Worm (Caenorhabditis elegans) whole organism, L3 larva: ENCODE measurements around the gene tatn-1.
A peak's percentile ranks its signal among the peaks of the same experiment; 100 is the strongest.

Source experiments
- R02D3.7 ChIP-seq: fragments of 150-350 bp; optimal IDR thresholded peaks from 2 replicates; lab custom pipeline; 2014; ENCODE audit warnings: missing biosample characterization, missing genetic modification characterization
- ZK546.5 ChIP-seq: sonication (generic microtip); optimal IDR thresholded peaks from 2 replicates; lab custom pipeline; 2017; ENCODE audit warnings: missing biosample characterization, missing genetic modification characterization
- aly-2 ChIP-seq: fragments of 150-350 bp; optimal IDR thresholded peaks from 2 replicates; lab custom pipeline; 2014; ENCODE audit warnings: missing biosample characterization, missing genetic modification characterization
- ama-1 ChIP-seq: fragments of 150-350 bp; optimal IDR thresholded peaks from 2 replicates; lab custom pipeline; 2018
- ceh-16 ChIP-seq: sonication (generic microtip); optimal IDR thresholded peaks from 2 replicates; lab custom pipeline; 2017; ENCODE audit warnings: missing biosample characterization, missing genetic modification characterization
- ceh-28 ChIP-seq: fragments of 150-350 bp; optimal IDR thresholded peaks from 2 replicates; lab custom pipeline; 2014; ENCODE audit warnings: missing biosample characterization, missing genetic modification reagents, missing genetic modification characterization
- ceh-82 ChIP-seq: fragments of 150-350 bp; optimal IDR thresholded peaks from 2 replicates; lab custom pipeline; 2014; ENCODE audit warnings: missing biosample characterization, missing genetic modification characterization
- ceh-9 ChIP-seq: sonication (generic microtip); optimal IDR thresholded peaks from 2 replicates; lab custom pipeline; 2018; ENCODE audit warnings: missing biosample characterization, missing genetic modification characterization
- egl-27 ChIP-seq: sonication (generic microtip); optimal IDR thresholded peaks from 4 replicates; lab custom pipeline; 2017; ENCODE audit warnings: missing biosample characterization, missing genetic modification reagents, missing genetic modification characterization
- egl-5 ChIP-seq: fragments of 150-350 bp; optimal IDR thresholded peaks from 2 replicates; lab custom pipeline; 2017; ENCODE audit warnings: missing biosample characterization, missing genetic modification reagents, missing genetic modification characterization, inconsistent platforms
- elt-1 ChIP-seq: fragments of 150-350 bp; optimal IDR thresholded peaks from 2 replicates; lab custom pipeline; 2014; ENCODE audit warnings: missing biosample characterization, missing genetic modification characterization
- elt-2 ChIP-seq: sonication (generic microtip); optimal IDR thresholded peaks from 2 replicates; lab custom pipeline; 2016; ENCODE audit warnings: missing genetic modification reagents, mild to moderate bottlenecking, missing genetic modification characterization, missing compliant biosample characterization
- elt-3 ChIP-seq, 3 experiments: fragments of 150-350 bp in 1 of 3; sonication (generic microtip) in 2 of 3; optimal IDR thresholded peaks; 2 replicates in 2 of 3; 4 replicates in 1 of 3; lab custom pipeline; 2014 to 2017; ENCODE audit warnings: missing biosample characterization in 3 of 3, missing genetic modification characterization in 3 of 3
- fkh-10 ChIP-seq: sonication (generic microtip); optimal IDR thresholded peaks from 2 replicates; lab custom pipeline; 2017; ENCODE audit warnings: missing biosample characterization, missing genetic modification reagents, missing genetic modification characterization
- fkh-2 ChIP-seq: fragments of 150-350 bp; optimal IDR thresholded peaks from 2 replicates; lab custom pipeline; 2014; ENCODE audit warnings: missing biosample characterization, missing genetic modification reagents, missing genetic modification characterization
- fos-1 ChIP-seq: fragments of 150-350 bp; optimal IDR thresholded peaks from 2 replicates; lab custom pipeline; 2014; ENCODE audit warnings: missing biosample characterization, missing genetic modification characterization
- hmg-11 ChIP-seq: sonication (generic microtip); optimal IDR thresholded peaks from 2 replicates; lab custom pipeline; 2016; ENCODE audit warnings: missing genetic modification characterization, missing compliant biosample characterization
- jun-1 ChIP-seq: fragments of 150-350 bp; optimal IDR thresholded peaks from 2 replicates; lab custom pipeline; 2014; ENCODE audit warnings: missing biosample characterization, missing genetic modification reagents, missing genetic modification characterization
- lin-15B ChIP-seq: fragments of 150-350 bp; optimal IDR thresholded peaks from 2 replicates; lab custom pipeline; 2014; ENCODE audit warnings: missing biosample characterization, missing genetic modification characterization
- lin-39 ChIP-seq: fragments of 150-350 bp; optimal IDR thresholded peaks from 2 replicates; lab custom pipeline; 2018; ENCODE audit warnings: missing biosample characterization, missing genetic modification reagents, missing genetic modification characterization
- lsy-12 ChIP-seq: sonication (generic microtip); optimal IDR thresholded peaks from 2 replicates; lab custom pipeline; 2016; ENCODE audit warnings: mild to moderate bottlenecking, missing genetic modification characterization, missing compliant biosample characterization
- mdl-1 ChIP-seq: fragments of 150-350 bp; optimal IDR thresholded peaks from 2 replicates; lab custom pipeline; 2014; ENCODE audit warnings: missing biosample characterization, missing genetic modification characterization
- mml-1 ChIP-seq: fragments of 150-350 bp; sonication (generic microtip); optimal IDR thresholded peaks from 3 replicates; lab custom pipeline; 2014; ENCODE audit warnings: missing biosample characterization, missing genetic modification characterization
- nfya-1 ChIP-seq: sonication (generic microtip); optimal IDR thresholded peaks from 2 replicates; lab custom pipeline; 2017; ENCODE audit warnings: missing genetic modification characterization, mild to moderate bottlenecking, missing compliant biosample characterization, antibody characterized with exemption, moderate library complexity; ENCODE audit not compliant: insufficient read depth
- nhr-11 ChIP-seq: fragments of 150-350 bp; optimal IDR thresholded peaks from 2 replicates; lab custom pipeline; 2014; ENCODE audit warnings: missing biosample characterization, missing genetic modification characterization
- nhr-23 ChIP-seq: fragments of 150-350 bp; optimal IDR thresholded peaks from 2 replicates; lab custom pipeline; 2014; ENCODE audit warnings: missing biosample characterization, missing genetic modification reagents, missing genetic modification characterization
- nhr-237 ChIP-seq: fragments of 150-350 bp; optimal IDR thresholded peaks from 2 replicates; lab custom pipeline; 2014; ENCODE audit warnings: missing biosample characterization, missing genetic modification characterization
- nhr-25 ChIP-seq: sonication (generic microtip); optimal IDR thresholded peaks from 2 replicates; lab custom pipeline; 2017; ENCODE audit warnings: missing biosample characterization, missing genetic modification characterization
- nhr-28 ChIP-seq: fragments of 150-350 bp; optimal IDR thresholded peaks from 2 replicates; lab custom pipeline; 2014; ENCODE audit warnings: missing biosample characterization, missing genetic modification characterization
- nhr-43 ChIP-seq: sonication (generic microtip); optimal IDR thresholded peaks from 2 replicates; lab custom pipeline; 2016; ENCODE audit warnings: mild to moderate bottlenecking, missing genetic modification characterization, missing compliant biosample characterization; ENCODE audit not compliant: poor library complexity, severe bottlenecking
- nhr-67 ChIP-seq: fragments of 150-350 bp; optimal IDR thresholded peaks from 2 replicates; lab custom pipeline; 2014; ENCODE audit warnings: missing biosample characterization, missing genetic modification characterization
- nhr-77 ChIP-seq: fragments of 150-350 bp; optimal IDR thresholded peaks from 2 replicates; lab custom pipeline; 2014; ENCODE audit warnings: missing biosample characterization, missing genetic modification characterization
- pha-4 ChIP-seq: fragments of 150-350 bp; optimal IDR thresholded peaks from 2 replicates; lab custom pipeline; 2014; ENCODE audit warnings: missing biosample characterization, missing genetic modification reagents, missing genetic modification characterization
- pqm-1 ChIP-seq: fragments of 150-350 bp; optimal IDR thresholded peaks from 2 replicates; lab custom pipeline; 2017; ENCODE audit warnings: missing biosample characterization, missing genetic modification characterization, inconsistent platforms
- sea-2 ChIP-seq: fragments of 150-350 bp; sonication (generic microtip); optimal IDR thresholded peaks from 4 replicates; lab custom pipeline; 2014; ENCODE audit warnings: missing biosample characterization, missing genetic modification reagents, missing genetic modification characterization
- skn-1 ChIP-seq: fragments of 150-350 bp; optimal IDR thresholded peaks from 2 replicates; lab custom pipeline; 2014; ENCODE audit warnings: missing biosample characterization, missing genetic modification characterization
- snpc-4 ChIP-seq: fragments of 150-350 bp; optimal IDR thresholded peaks from 2 replicates; lab custom pipeline; 2014; ENCODE audit warnings: missing biosample characterization, missing genetic modification characterization
- tbx-2 ChIP-seq: sonication (generic microtip); optimal IDR thresholded peaks from 2 replicates; lab custom pipeline; 2016; ENCODE audit warnings: mild to moderate bottlenecking, missing genetic modification characterization, missing compliant biosample characterization
- unc-39 ChIP-seq: sonication (generic microtip); optimal IDR thresholded peaks from 4 replicates; lab custom pipeline; 2017; ENCODE audit warnings: missing biosample characterization, missing genetic modification characterization
- unc-62 ChIP-seq: fragments of 150-350 bp; sonication (generic microtip); optimal IDR thresholded peaks from 4 replicates; lab custom pipeline; 2014; ENCODE audit warnings: missing biosample characterization, missing genetic modification reagents, missing genetic modification characterization
- ztf-11 ChIP-seq: fragments of 150-350 bp; optimal IDR thresholded peaks from 2 replicates; lab custom pipeline; 2014; ENCODE audit warnings: missing biosample characterization, missing genetic modification characterization
- ztf-4 ChIP-seq: fragments of 150-350 bp; optimal IDR thresholded peaks from 2 replicates; lab custom pipeline; 2014; ENCODE audit warnings: missing biosample characterization, missing genetic modification characterization

Gene tatn-1

ce11 chrX:14751911-14752310 is 38.9 kb upstream of the tatn-1 start, which contains the start of gene C05G5.3:
Gene C05G5.3 (minus strand): TSS chrX:14752011.
- TF ChIP-seq egl-27 (tag; lab: Kevin White, UChicago) = no peak
- TF ChIP-seq nhr-67 (tag; lab: Kevin White, UChicago) = no peak
- TF ChIP-seq sea-2 = no peak
- TF ChIP-seq nhr-77 (tag; lab: Kevin White, UChicago) = no peak
- no peak for TF ChIP-seq ama-1
- no peak for TF ChIP-seq nfya-1 (tag; lab: Kevin White, UChicago)
- no peak for TF ChIP-seq nhr-237 (tag; lab: Kevin White, UChicago)
- TF ChIP-seq ztf-11 (tag; lab: Kevin White, UChicago) = no peak
- no peak for TF ChIP-seq lsy-12
- no peak for TF ChIP-seq ZK546.5 (tag; lab: Kevin White, UChicago)
- no peak for TF ChIP-seq ceh-16 (tag; lab: Kevin White, UChicago)
- TF ChIP-seq fos-1 (tag; lab: Kevin White, UChicago) = no peak
- no peak for TF ChIP-seq fkh-2 (tag; lab: Kevin White, UChicago)
- no peak for TF ChIP-seq egl-5 (tag; lab: Kevin White, UChicago)
- no peak for TF ChIP-seq pqm-1 (tag; lab: Kevin White, UChicago)
- no peak for TF ChIP-seq fkh-10 (GFP tag; lab: Kevin White, UChicago)
- no peak for TF ChIP-seq nhr-28 (tag; lab: Kevin White, UChicago)
- TF ChIP-seq ceh-9 (tag; lab: Kevin White, UChicago) = no peak
- TF ChIP-seq aly-2 (tag; lab: Kevin White, UChicago) = no peak

ce11 chrX:14753514-14754076 is 37.2 kb upstream of the tatn-1 start, which contains the start of gene sucl-1:
Gene sucl-1 (plus strand): TSS chrX:14754026.
- no peak for TF ChIP-seq ztf-11 (tag; lab: Kevin White, UChicago)
- peak; percentile 77 for TF ChIP-seq mdl-1 (tag; lab: Kevin White, UChicago)
- TF ChIP-seq snpc-4 (tag; lab: Kevin White, UChicago) = peak; percentile 87
- TF ChIP-seq nhr-11 (tag; lab: Kevin White, UChicago) = peak; percentile 31
- TF ChIP-seq nfya-1 (tag; lab: Kevin White, UChicago) = peak; percentile 94
- TF ChIP-seq unc-39 (tag; lab: Kevin White, UChicago) = no peak
- peak; percentile 86 for TF ChIP-seq nhr-25
- peak; percentile 80 for TF ChIP-seq elt-2 (tag; lab: Kevin White, UChicago)
- TF ChIP-seq pqm-1 (tag; lab: Kevin White, UChicago) = peak; percentile 79
- peak; percentile 45 for TF ChIP-seq sea-2
- TF ChIP-seq ceh-82 = no peak
- peak; percentile 47 for TF ChIP-seq tbx-2
- peak; percentile 46 for TF ChIP-seq nhr-43 (tag; lab: Kevin White, UChicago)
- peak; percentile 28 for TF ChIP-seq unc-62 (GFP tag; lab: Kevin White, UChicago)
- peak; percentile 90 for TF ChIP-seq egl-5 (tag; lab: Kevin White, UChicago)
- peak; percentile 39 for TF ChIP-seq ceh-28 (tag; lab: Kevin White, UChicago)
- TF ChIP-seq ceh-9 (tag; lab: Kevin White, UChicago) = no peak
- peak; percentile 53 for TF ChIP-seq ztf-4 (tag; lab: Kevin White, UChicago)
- peak; percentile 38 for TF ChIP-seq elt-1 (tag; lab: Kevin White, UChicago)
- no peak for TF ChIP-seq mml-1 (tag; lab: Kevin White, UChicago)
- no peak for TF ChIP-seq ceh-16 (tag; lab: Kevin White, UChicago)
- peak; percentile 3 for TF ChIP-seq R02D3.7
- no peak for TF ChIP-seq elt-3 (tag; optimal IDR thresholded peaks at IDR 0.05; lab: Kevin White, UChicago)
- peak; percentile 73 for TF ChIP-seq nhr-23 (tag; lab: Kevin White, UChicago)
- peak; percentile 97 for TF ChIP-seq hmg-11 (tag; lab: Kevin White, UChicago)
- peak; percentile 66 for TF ChIP-seq skn-1
- TF ChIP-seq jun-1 (tag; lab: Kevin White, UChicago) = peak; percentile 76
- peak; percentile 32 for TF ChIP-seq lsy-12
- TF ChIP-seq egl-27 (tag; lab: Kevin White, UChicago) = peak; percentile 36
- peak; percentile 68 for TF ChIP-seq lin-15B (tag; lab: Kevin White, UChicago)
- TF ChIP-seq fkh-2 (tag; lab: Kevin White, UChicago) = no peak
- TF ChIP-seq fkh-10 (GFP tag; lab: Kevin White, UChicago) = peak; percentile 21
- TF ChIP-seq pha-4 (tag; lab: Kevin White, UChicago) = peak; percentile 95
- peak; percentile 93 for TF ChIP-seq lin-39 (tag; lab: Kevin White, UChicago)
